Fruit fly (Drosophila melanogaster) whole organism, prepupa: Measurements from ENCODE around the gene CG7879.
A peak's percentile ranks its signal among the peaks of the same experiment; 100 is the strongest.

Experiments
- CG10631 ChIP-seq: fragments of 200-800 bp; sonication (Bioruptor generic); optimal IDR thresholded peaks from 2 replicates; lab custom pipeline; 2016; ENCODE audit warnings: missing biosample characterization, missing genetic modification characterization
- CG11294 ChIP-seq: fragments of 200-800 bp; sonication (Bioruptor generic); IDR thresholded peaks from 2 replicates; pipeline ENCODE4 v1.3.6; 2022; ENCODE audit warnings: missing biosample characterization, missing genetic modification characterization
- CG11762 ChIP-seq: fragments of 200-800 bp; sonication (Bioruptor generic); optimal IDR thresholded peaks from 3 replicates; lab custom pipeline; 2016; ENCODE audit warnings: missing biosample characterization, missing genetic modification characterization; ENCODE audit not compliant: insufficient read depth
- CG11902 ChIP-seq: fragments of 200-800 bp; sonication (Bioruptor generic); optimal IDR thresholded peaks from 3 replicates; lab custom pipeline; 2016; ENCODE audit warnings: missing biosample characterization, missing genetic modification characterization
- CG15336 ChIP-seq: fragments of 200-800 bp; sonication (Bioruptor generic); IDR thresholded peaks from 2 replicates; pipeline ENCODE4 v1.3.6; 2022; ENCODE audit warnings: missing biosample characterization, missing genetic modification characterization
- CG16779 ChIP-seq: fragments of 200-800 bp; sonication (Bioruptor generic); optimal IDR thresholded peaks from 3 replicates; lab custom pipeline; 2017; ENCODE audit warnings: missing biosample characterization, mild to moderate bottlenecking, missing genetic modification characterization
- CG3032 ChIP-seq: fragments of 200-800 bp; optimal IDR thresholded peaks from 2 replicates; lab custom pipeline; 2019; ENCODE audit warnings: missing biosample characterization, mild to moderate bottlenecking, missing genetic modification characterization, moderate library complexity
- CG31627 ChIP-seq: fragments of 200-800 bp; sonication (Bioruptor generic); optimal IDR thresholded peaks from 3 replicates; lab custom pipeline; 2016; ENCODE audit warnings: missing biosample characterization, missing genetic modification characterization
- CG4318 ChIP-seq: fragments of 200-800 bp; sonication (Bioruptor generic); optimal IDR thresholded peaks from 3 replicates; lab custom pipeline; 2017; ENCODE audit warnings: missing biosample characterization, mild to moderate bottlenecking, missing genetic modification characterization
- CG6163 ChIP-seq: fragments of 200-800 bp; sonication (Bioruptor generic); IDR thresholded peaks from 3 replicates; pipeline ENCODE4 v1.3.6; 2022; ENCODE audit warnings: missing biosample characterization, missing genetic modification characterization
- CG6276 ChIP-seq: fragments of 200-800 bp; sonication (Bioruptor generic); optimal IDR thresholded peaks from 2 replicates; lab custom pipeline; 2017; ENCODE audit warnings: missing biosample characterization, mild to moderate bottlenecking, missing genetic modification characterization
- CG6808 ChIP-seq: fragments of 200-800 bp; sonication (Bioruptor generic); optimal IDR thresholded peaks from 3 replicates; lab custom pipeline; 2017; ENCODE audit warnings: missing biosample characterization, missing genetic modification characterization, mild to moderate bottlenecking, moderate library complexity, missing genetic modification reagents
- CG6854 ChIP-seq: fragments of 200-800 bp; sonication (Bioruptor generic); optimal IDR thresholded peaks from 2 replicates; lab custom pipeline; 2017; ENCODE audit warnings: missing biosample characterization, mild to moderate bottlenecking, missing genetic modification characterization
- CG8119 ChIP-seq: fragments of 200-800 bp; sonication (Bioruptor generic); IDR thresholded peaks from 3 replicates; pipeline ENCODE4 v1.3.6; 2022; ENCODE audit warnings: missing biosample characterization, missing genetic modification characterization
- CG9139 ChIP-seq: fragments of 200-800 bp; sonication (Bioruptor generic); optimal IDR thresholded peaks from 3 replicates; lab custom pipeline; 2017; ENCODE audit warnings: missing biosample characterization, mild to moderate bottlenecking, missing genetic modification characterization
- Eip75B ChIP-seq: fragments of 200-800 bp; sonication (Bioruptor generic); optimal IDR thresholded peaks from 3 replicates; lab custom pipeline; 2016; ENCODE audit warnings: missing biosample characterization, missing genetic modification characterization
- Eip78C ChIP-seq: fragments of 200-800 bp; sonication (Bioruptor generic); peaks from one replicate; lab custom pipeline; 2016; ENCODE audit warnings: missing biosample characterization, missing genetic modification characterization
- Eip93F ChIP-seq: fragments of 200-800 bp; sonication (Bioruptor generic); optimal IDR thresholded peaks from 2 replicates; lab custom pipeline; 2016; ENCODE audit warnings: missing biosample characterization, mild to moderate bottlenecking, missing genetic modification characterization
- Ets21C ChIP-seq: fragments of 200-800 bp; sonication (Bioruptor generic); optimal IDR thresholded peaks from 3 replicates; lab custom pipeline; 2016; ENCODE audit warnings: missing biosample characterization, missing genetic modification characterization
- Ets96B ChIP-seq: fragments of 200-800 bp; optimal IDR thresholded peaks from 2 replicates; lab custom pipeline; 2019; ENCODE audit warnings: missing biosample characterization, mild to moderate bottlenecking, missing genetic modification characterization, moderate library complexity
- Gug ChIP-seq: fragments of 200-800 bp; sonication (Bioruptor generic); IDR thresholded peaks from 2 replicates; pipeline ENCODE4 v1.3.6; 2022; ENCODE audit warnings: missing biosample characterization, missing genetic modification characterization
- Hr38 ChIP-seq: sonication (Bioruptor generic); optimal IDR thresholded peaks from 2 replicates; lab custom pipeline; 2016; ENCODE audit warnings: missing biosample characterization, missing genetic modification characterization
- Hr4 ChIP-seq: fragments of 200-800 bp; sonication (Bioruptor generic); optimal IDR thresholded peaks from 3 replicates; lab custom pipeline; 2016; ENCODE audit warnings: missing biosample characterization, missing genetic modification characterization
- Lpt ChIP-seq: fragments of 200-800 bp; sonication (Bioruptor generic); optimal IDR thresholded peaks from 3 replicates; lab custom pipeline; 2016; ENCODE audit warnings: missing biosample characterization, missing genetic modification characterization
- Met ChIP-seq: fragments of 200-800 bp; sonication (Bioruptor generic); optimal IDR thresholded peaks from 3 replicates; lab custom pipeline; 2016; ENCODE audit warnings: missing biosample characterization, missing genetic modification characterization
- OdsH ChIP-seq: fragments of 200-800 bp; sonication (Bioruptor generic); optimal IDR thresholded peaks from 3 replicates; lab custom pipeline; 2016; ENCODE audit warnings: missing biosample characterization, missing genetic modification characterization
- Smox ChIP-seq: fragments of 200-800 bp; sonication (Bioruptor generic); optimal IDR thresholded peaks from 3 replicates; lab custom pipeline; 2016; ENCODE audit warnings: missing biosample characterization, missing genetic modification characterization
- Sox102F ChIP-seq: fragments of 200-800 bp; sonication (Bioruptor generic); optimal IDR thresholded peaks from 2 replicates; lab custom pipeline; 2016; ENCODE audit warnings: missing biosample characterization, mild to moderate bottlenecking, missing genetic modification characterization
- Sox14 ChIP-seq: fragments of 200-800 bp; sonication (Bioruptor generic); optimal IDR thresholded peaks from 3 replicates; lab custom pipeline; 2016; ENCODE audit warnings: missing biosample characterization, missing genetic modification characterization
- Sox15 ChIP-seq: fragments of 200-800 bp; sonication (Bioruptor generic); optimal IDR thresholded peaks from 3 replicates; lab custom pipeline; 2016; ENCODE audit warnings: missing biosample characterization, missing genetic modification characterization
- achi ChIP-seq: fragments of 200-800 bp; sonication (Bioruptor generic); optimal IDR thresholded peaks from 3 replicates; lab custom pipeline; 2016; ENCODE audit warnings: missing biosample characterization, missing genetic modification characterization
- acj6 ChIP-seq: fragments of 200-800 bp; sonication (Bioruptor generic); optimal IDR thresholded peaks from 3 replicates; lab custom pipeline; 2016; ENCODE audit warnings: missing biosample characterization, missing genetic modification characterization
- cyc ChIP-seq: fragments of 200-800 bp; sonication (Bioruptor generic); optimal IDR thresholded peaks from 3 replicates; lab custom pipeline; 2016; ENCODE audit warnings: missing biosample characterization, missing genetic modification characterization
- dac ChIP-seq: fragments of 200-800 bp; sonication (Bioruptor generic); optimal IDR thresholded peaks from 2 replicates; lab custom pipeline; 2017; ENCODE audit warnings: missing biosample characterization, mild to moderate bottlenecking, missing genetic modification characterization
- dsx ChIP-seq: fragments of 200-800 bp; optimal IDR thresholded peaks from 3 replicates; lab custom pipeline; 2019; ENCODE audit warnings: missing biosample characterization, mild to moderate bottlenecking, missing genetic modification characterization, moderate library complexity; ENCODE audit not compliant: poor library complexity, severe bottlenecking
- eg ChIP-seq: fragments of 200-800 bp; sonication (Bioruptor generic); IDR thresholded peaks from 3 replicates; pipeline ENCODE4 v1.3.6; 2022; ENCODE audit warnings: missing biosample characterization, missing genetic modification characterization
- esn ChIP-seq: fragments of 200-800 bp; sonication (Bioruptor generic); optimal IDR thresholded peaks from 2 replicates; lab custom pipeline; 2016; ENCODE audit warnings: missing biosample characterization, mild to moderate bottlenecking, missing genetic modification characterization, moderate library complexity
- fd59A ChIP-seq: fragments of 200-800 bp; sonication (Bioruptor generic); optimal IDR thresholded peaks from 2 replicates; lab custom pipeline; 2017; ENCODE audit warnings: missing biosample characterization, mild to moderate bottlenecking, missing genetic modification characterization, missing genetic modification reagents
- fkh ChIP-seq: fragments of 200-800 bp; sonication (Bioruptor generic); optimal IDR thresholded peaks from 3 replicates; lab custom pipeline; 2017; ENCODE audit warnings: missing biosample characterization, mild to moderate bottlenecking, missing genetic modification characterization, moderate library complexity
- lz ChIP-seq: fragments of 200-800 bp; sonication (Bioruptor generic); optimal IDR thresholded peaks from 3 replicates; lab custom pipeline; 2016; ENCODE audit warnings: missing biosample characterization, missing genetic modification characterization
- pdm3 ChIP-seq: fragments of 200-800 bp; sonication (Bioruptor generic); optimal IDR thresholded peaks from 3 replicates; lab custom pipeline; 2016; ENCODE audit warnings: missing biosample characterization, missing genetic modification characterization
- salr ChIP-seq, 2 experiments: fragments of 200-800 bp; sonication (Bioruptor generic); optimal IDR thresholded peaks; 3 replicates each; lab custom pipeline; 2016 to 2018; ENCODE audit warnings: missing biosample characterization in 2 of 2, missing genetic modification characterization in 2 of 2, mild to moderate bottlenecking in 1 of 2
- ss ChIP-seq, 2 experiments: fragments of 200-800 bp; sonication (Bioruptor generic); optimal IDR thresholded peaks; 2 replicates in 1 of 2; 3 replicates in 1 of 2; lab custom pipeline; 2017 to 2018; ENCODE audit warnings: mild to moderate bottlenecking in 2 of 2, missing biosample characterization in 2 of 2, missing genetic modification characterization in 2 of 2, moderate library complexity in 1 of 2
- svp ChIP-seq: fragments of 200-800 bp; sonication (Bioruptor generic); peaks from one replicate; lab custom pipeline; 2016; ENCODE audit warnings: missing biosample characterization, missing genetic modification characterization
- topi ChIP-seq: fragments of 200-800 bp; sonication (Bioruptor generic); optimal IDR thresholded peaks from 3 replicates; lab custom pipeline; 2016; ENCODE audit warnings: missing biosample characterization, missing genetic modification characterization
- vri ChIP-seq: fragments of 200-800 bp; sonication (Bioruptor generic); optimal IDR thresholded peaks from 3 replicates; lab custom pipeline; 2016; ENCODE audit warnings: missing biosample characterization, mild to moderate bottlenecking, missing genetic modification characterization

CG7879 gene

dm6 chr3L:1587140-1587849, 18.9 kb upstream of the CG7879 start (continued):
- peak; percentile 66 for TF ChIP-seq CG11762
- TF ChIP-seq CG6854 (GFP tag; lab: Kevin White, UChicago) = peak; percentile 18
- peak; percentile 81 for TF ChIP-seq topi
- peak; percentile 90 for TF ChIP-seq pdm3
- TF ChIP-seq svp (GFP tag; lab: Kevin White, UChicago) = peak; percentile 96
- TF ChIP-seq CG8119 = peak; percentile 55; the same call in 2 of the 3 replicates
- peak; percentile 26 for TF ChIP-seq dac (GFP tag; lab: Kevin White, UChicago)
- TF ChIP-seq Eip75B = peak; percentile 86
- no peak for TF ChIP-seq Hr38 (GFP tag; lab: Kevin White, UChicago)
- peak; percentile 93 for TF ChIP-seq CG6163 (GFP tag; lab: Robert Waterston, UW)
- TF ChIP-seq lz (GFP tag; lab: Kevin White, UChicago) = peak; percentile 85
- peak; percentile 84 for TF ChIP-seq esn
- TF ChIP-seq Ets21C (GFP tag; lab: Kevin White, UChicago) = peak; percentile 81
- TF ChIP-seq Ets96B (tag; lab: Kevin White, UChicago) = peak; percentile 82
- peak; percentile 79 for TF ChIP-seq CG9139
- TF ChIP-seq CG15336 (GFP tag; lab: Robert Waterston, UW) = peak; percentile 66
- no peak for TF ChIP-seq fkh
- TF ChIP-seq Lpt (GFP tag; lab: Kevin White, UChicago) = peak; percentile 22
- peak; percentile 36 for TF ChIP-seq CG4318 (GFP tag; lab: Kevin White, UChicago)
- peak; percentile 82 for TF ChIP-seq CG10631 (GFP tag; lab: Kevin White, UChicago)
- TF ChIP-seq CG11294 (GFP tag; lab: Robert Waterston, UW) = 0 out of 2 replicates have a peak, but pooled peaks have one; percentile 39
- peak; percentile 81 for TF ChIP-seq dsx (GFP tag; lab: Kevin White, UChicago)
- TF ChIP-seq CG6808 (GFP tag; lab: Kevin White, UChicago) = peak; percentile 83
- TF ChIP-seq Met (GFP tag; lab: Kevin White, UChicago) = peak; percentile 81
- no peak for TF ChIP-seq Eip93F (GFP tag; lab: Kevin White, UChicago)
- peak; percentile 69 to 89 for TF ChIP-seq ss (GFP tag; optimal IDR thresholded peaks at IDR 0.05; lab: Kevin White, UChicago)
- TF ChIP-seq salr (GFP tag; optimal IDR thresholded peaks at IDR 0.05; lab: Kevin White, UChicago) = peak; percentile 41 to 84
- TF ChIP-seq Sox102F (GFP tag; lab: Kevin White, UChicago) = peak; percentile 82
- TF ChIP-seq cyc (GFP tag; lab: Kevin White, UChicago) = peak; percentile 86
- peak; percentile 93 for TF ChIP-seq Eip78C (GFP tag; lab: Kevin White, UChicago)
- peak; percentile 51 for TF ChIP-seq vri
- peak; percentile 76 for TF ChIP-seq eg (GFP tag; lab: Robert Waterston, UW)
- TF ChIP-seq CG31627 (GFP tag; lab: Kevin White, UChicago) = peak; percentile 91
- peak; percentile 84 for TF ChIP-seq CG3032 (tag; lab: Kevin White, UChicago)
- TF ChIP-seq Sox14 (GFP tag; lab: Kevin White, UChicago) = peak; percentile 88
- TF ChIP-seq OdsH (GFP tag; lab: Kevin White, UChicago) = peak; percentile 87

dm6 chr3L:1586266-1587054, 18.1 kb upstream of the CG7879 start:
- TF ChIP-seq Hr38 (GFP tag; lab: Kevin White, UChicago) (no peak), CG6808 (GFP tag; lab: Kevin White, UChicago) (peak; percentile 64), Lpt (GFP tag; lab: Kevin White, UChicago) (no peak), CG11902 (GFP tag; lab: Kevin White, UChicago) (no peak), Eip93F (GFP tag; lab: Kevin White, UChicago) (no peak), CG10631 (GFP tag; lab: Kevin White, UChicago) (no peak), topi (peak; percentile 16), Sox102F (GFP tag; lab: Kevin White, UChicago) (peak; percentile 52), fd59A (GFP tag; lab: Kevin White, UChicago) (no peak), Smox (GFP tag; lab: Kevin White, UChicago) (no peak), Gug (GFP tag; lab: Robert Waterston, UW) (peak; percentile 38; the same call in 1 of the 2 replicates), acj6 (no peak), Sox15 (no peak), Hr4 (GFP tag; lab: Kevin White, UChicago) (no peak), CG6276 (GFP tag; lab: Kevin White, UChicago) (peak; percentile 90), CG31627 (GFP tag; lab: Kevin White, UChicago) (no peak), CG16779 (peak; percentile 77), CG11762 (peak; percentile 48), CG4318 (GFP tag; lab: Kevin White, UChicago) (no peak), lz (GFP tag; lab: Kevin White, UChicago) (no peak), achi (GFP tag; lab: Kevin White, UChicago) (no peak), ss (GFP tag; optimal IDR thresholded peaks at IDR 0.05; lab: Kevin White, UChicago) (peak; percentile 67 to 77), CG15336 (GFP tag; lab: Robert Waterston, UW) (peak; percentile 70)
